Fruit fly (Drosophila melanogaster): Measurements from ENCODE around the gene CG33493.

Gene CG33493

dm6 chr3L:10702216-10702615 lies 9.2 kb upstream of the CG33493 start (continued):
- TF ChIP-seq sd (tag; optimal IDR thresholded peaks at IDR 0.05) (no peak), CG43689 (GFP tag; IDR thresholded peaks at IDR 0.05) (no peak), hth (optimal IDR thresholded peaks at IDR 0.05) (no peak), CG18011 (GFP tag; optimal IDR thresholded peaks at IDR 0.05) (no peak), CG18262 (tag; optimal IDR thresholded peaks at IDR 0.05) (no peak), zfh1 (GFP tag; IDR thresholded peaks at IDR 0.05) (no peak), lov (optimal IDR thresholded peaks at IDR 0.05) (no peak), lov (GFP tag; IDR thresholded peaks at IDR 0.05) (0 out of 3 replicates have a peak, but pooled peaks have one; percentile 53), dysf (GFP tag; IDR thresholded peaks at IDR 0.05) (peak; percentile 23; the same call in 1 of the 3 replicates), CG15479 (GFP tag; optimal IDR thresholded peaks at IDR 0.05) (no peak), abd-A (tag; optimal IDR thresholded peaks at IDR 0.05) (peak; percentile 62), Mes4 (GFP tag; optimal IDR thresholded peaks at IDR 0.05) (no peak), odd (GFP tag; optimal IDR thresholded peaks at IDR 0.05) (no peak), CG12299 (tag; optimal IDR thresholded peaks at IDR 0.05) (no peak), Side (GFP tag; optimal IDR thresholded peaks at IDR 0.05) (no peak), CG8478 (optimal IDR thresholded peaks at IDR 0.05) (no peak), dati (GFP tag; IDR thresholded peaks at IDR 0.05) (no peak), CG12744 (GFP tag; optimal IDR thresholded peaks at IDR 0.05) (no peak), zf30C (GFP tag; optimal IDR thresholded peaks at IDR 0.05) (no peak), CG7928 (GFP tag; optimal IDR thresholded peaks at IDR 0.05) (no peak), CG2889 (GFP tag; IDR thresholded peaks at IDR 0.05) (no peak), ERR (GFP tag; optimal IDR thresholded peaks at IDR 0.05) (no peak), ab (GFP tag; optimal IDR thresholded peaks at IDR 0.05) (no peak), E2f2 (GFP tag; IDR thresholded peaks at IDR 0.05) (no peak), sens (GFP tag) (peak; percentile 4), CG15696 (tag; optimal IDR thresholded peaks at IDR 0.05) (no peak), CG33557 (GFP tag; optimal IDR thresholded peaks at IDR 0.05) (no peak), BEAF-32 (GFP tag; optimal IDR thresholded peaks at IDR 0.05) (no peak), knrl (GFP tag; IDR thresholded peaks at IDR 0.05; ENCODE audit: partially characterized antibody) (no peak), CG31441 (GFP tag; IDR thresholded peaks at IDR 0.05) (no peak), bigmax (GFP tag; optimal IDR thresholded peaks at IDR 0.05) (no peak), Lhr (GFP tag; optimal IDR thresholded peaks at IDR 0.05) (no peak), chn (GFP tag; optimal IDR thresholded peaks at IDR 0.05) (peak; percentile 18)

- TF ChIP-seq nerfin-1 (tag; optimal IDR thresholded peaks at IDR 0.05) (no peak), Drgx (GFP tag; IDR thresholded peaks at IDR 0.05) (no peak), Six4 (GFP tag; optimal IDR thresholded peaks at IDR 0.05) (no peak), Dp (GFP tag; optimal IDR thresholded peaks at IDR 0.05) (peak; percentile 99), CG30431 (GFP tag; optimal IDR thresholded peaks at IDR 0.05) (no peak), pzg (GFP tag; optimal IDR thresholded peaks at IDR 0.05) (peak; percentile 61), Fer1 (GFP tag; optimal IDR thresholded peaks at IDR 0.05) (peak; percentile 23), Hmr (GFP tag; optimal IDR thresholded peaks at IDR 0.05) (peak; percentile 40), zen (tag; optimal IDR thresholded peaks at IDR 0.05) (peak; percentile 9), Bgb (GFP tag; IDR thresholded peaks at IDR 0.05; ENCODE audit: partially characterized antibody) (no peak), CG14710 (tag; optimal IDR thresholded peaks at IDR 0.05) (peak; percentile 83), CG18599 (GFP tag; optimal IDR thresholded peaks at IDR 0.05) (peak; percentile 12), pita (GFP tag; optimal IDR thresholded peaks at IDR 0.05) (peak; percentile 62), nmo (GFP tag; optimal IDR thresholded peaks at IDR 0.05) (peak; percentile 46), h (optimal IDR thresholded peaks at IDR 0.05) (no peak), hkb (optimal IDR thresholded peaks at IDR 0.05) (no peak), hkb (GFP tag; IDR thresholded peaks at IDR 0.05) (no peak), Eip74EF (GFP tag; optimal IDR thresholded peaks at IDR 0.05) (no peak), CG31441 (GFP tag; IDR thresholded peaks at IDR 0.05) (0 out of 2 replicates have a peak, but pooled peaks have one; percentile 13), CG31224 (GFP tag; IDR thresholded peaks at IDR 0.05) (no peak), dpn (GFP tag; optimal IDR thresholded peaks at IDR 0.05) (peak in 1 of 2 experiments; percentile 22), CG2678 (tag; optimal IDR thresholded peaks at IDR 0.05) (peak; percentile 30)
These were observed 5.2 kb upstream of the CG33493 start for dm6 chr3L:10698182-10698581.

All from whole organism, embryonic.